Worm (Caenorhabditis elegans): ENCODE measurements around the gene R02D1.2.
"Not testable (repeated sequence)": the region's sequence is repeated elsewhere in the genome, so short reads cannot be mapped to it uniquely, and the experiment has no call there.

R02D1.2 gene

ce11 chrV:4322706-4323105 lies at the start of gene R02D1.2:
Gene R02D1.2, minus strand, starts transcription at chrV:4322806.
- no peak for TF ChIP-seq unc-62 (GFP tag; optimal IDR thresholded peaks at IDR 0.05)

- TF ChIP-seq unc-62 (GFP tag; optimal IDR thresholded peaks at IDR 0.05) = no peak
These were observed 48.8 kb upstream of the R02D1.2 start, which contains the start of the genes gmpr-1 and fipp-1 for ce11 chrV:4371309-4371933. Gene gmpr-1, minus strand, starts transcription at chrV:4371383. Gene fipp-1, plus strand, starts transcription at chrV:4371807.

ce11 chrV:4370515-4370914 lies 47.9 kb upstream of the R02D1.2 start:
- no peak for TF ChIP-seq unc-62 (GFP tag; optimal IDR thresholded peaks at IDR 0.05)

ce11 chrV:4366440-4366839 lies 43.8 kb upstream of the R02D1.2 start, which contains the start of gene F32D1.11:
Gene F32D1.11, minus strand, starts transcription at chrV:4366540.
- no peak for TF ChIP-seq unc-62 (GFP tag; optimal IDR thresholded peaks at IDR 0.05)

- no peak for TF ChIP-seq unc-62 (GFP tag; optimal IDR thresholded peaks at IDR 0.05)
These were observed 41.9 kb upstream of the R02D1.2 start, which contains the start of gene grl-13 for ce11 chrV:4364517-4364916. Gene grl-13, minus strand, starts transcription at chrV:4364617.

- TF ChIP-seq unc-62 (GFP tag; optimal IDR thresholded peaks at IDR 0.05) = no peak
These were observed 38.9 kb upstream of the R02D1.2 start, which contains the start of gene F32D1.3 for ce11 chrV:4361505-4361904. Gene F32D1.3, minus strand, starts transcription at chrV:4361569.

- no peak for TF ChIP-seq unc-62 (GFP tag; optimal IDR thresholded peaks at IDR 0.05)
These were observed 37.4 kb upstream of the R02D1.2 start for ce11 chrV:4360018-4360417.

ce11 chrV:4359127-4359526 lies 36.5 kb upstream of the R02D1.2 start:
- no peak for TF ChIP-seq unc-62 (GFP tag; optimal IDR thresholded peaks at IDR 0.05)

- no peak for TF ChIP-seq unc-62 (GFP tag; optimal IDR thresholded peaks at IDR 0.05)
These were observed 34.8 kb upstream of the R02D1.2 start for ce11 chrV:4357369-4357768.

- no peak for TF ChIP-seq unc-62 (GFP tag; optimal IDR thresholded peaks at IDR 0.05)
These were observed 33.5 kb upstream of the R02D1.2 start for ce11 chrV:4356047-4356612.

- TF ChIP-seq unc-62 (GFP tag; optimal IDR thresholded peaks at IDR 0.05) = no peak
These were observed 24.2 kb upstream of the R02D1.2 start, which contains the start of gene mcm-7 for ce11 chrV:4346799-4347198. Gene mcm-7, plus strand, starts transcription at chrV:4347166.

ce11 chrV:4346325-4346724 lies 23.7 kb upstream of the R02D1.2 start, which contains the start of gene hpo-18:
Gene hpo-18, minus strand, starts transcription at chrV:4346425.
- TF ChIP-seq unc-62 (GFP tag; optimal IDR thresholded peaks at IDR 0.05) = no peak

ce11 chrV:4345714-4346113 lies 23.1 kb upstream of the R02D1.2 start, which contains the start of gene figl-1:
Gene figl-1, minus strand, starts transcription at chrV:4345999.
- no peak for TF ChIP-seq unc-62 (GFP tag; optimal IDR thresholded peaks at IDR 0.05)

ce11 chrV:4341736-4342135 lies 19.1 kb upstream of the R02D1.2 start:
- TF ChIP-seq unc-62 (GFP tag; optimal IDR thresholded peaks at IDR 0.05) = no peak

- TF ChIP-seq unc-62 (GFP tag; optimal IDR thresholded peaks at IDR 0.05) = no peak
These were observed 18.6 kb upstream of the R02D1.2 start, which contains the start of gene glrx-3 for ce11 chrV:4341208-4341607. Gene glrx-3, minus strand, starts transcription at chrV:4341308.

- no peak for TF ChIP-seq unc-62 (GFP tag; optimal IDR thresholded peaks at IDR 0.05)
These were observed 16.9 kb upstream of the R02D1.2 start for ce11 chrV:4339479-4339878.

- not testable (repeated sequence) for TF ChIP-seq unc-62 (GFP tag; optimal IDR thresholded peaks at IDR 0.05)
These were observed 13.9 kb upstream of the R02D1.2 start, which contains the start of gene irld-1 for ce11 chrV:4336462-4336861. Gene irld-1, plus strand, starts transcription at chrV:4336762.
